Worm (Caenorhabditis elegans) whole organism, young adult: ENCODE results near the gene F22E5.17.

ENCODE experiments used
- Y56A3A.18 ChIP-seq: fragments of 200-800 bp; sonication (Bioruptor generic); IDR thresholded peaks from 2 replicates; pipeline ENCODE4 v1.3.6; 2022; ENCODE audit warnings: missing genetic modification reagents, missing genetic modification characterization, missing compliant biosample characterization
- die-1 ChIP-seq: sonication (generic microtip); optimal IDR thresholded peaks from 2 replicates; lab custom pipeline; 2016; ENCODE audit warnings: missing genotype, mild to moderate bottlenecking, missing genetic modification characterization, missing compliant biosample characterization
- nfya-1 ChIP-seq: sonication (generic microtip); optimal IDR thresholded peaks from 2 replicates; lab custom pipeline; 2017; ENCODE audit warnings: antibody characterized with exemption, missing compliant biosample characterization, missing genetic modification characterization, borderline replicate concordance; ENCODE audit not compliant: insufficient read depth
- nhr-179 ChIP-seq: sonication (generic microtip); optimal IDR thresholded peaks from 2 replicates; lab custom pipeline; 2016; ENCODE audit warnings: mild to moderate bottlenecking, missing genetic modification characterization, missing compliant biosample characterization

ce11 chrII:2644498-2644897 is 33.3 kb upstream of the F22E5.17 start, which contains the start of gene F22E5.11:
- no peak for TF ChIP-seq Y56A3A.18
- no peak for TF ChIP-seq nfya-1 (tag; lab: Kevin White, UChicago)
- TF ChIP-seq die-1 (tag; lab: Kevin White, UChicago): no peak
- TF ChIP-seq nhr-179 (tag; lab: Kevin White, UChicago): no peak
